Worm (Caenorhabditis elegans): Measurements from ENCODE around the gene cox-16.
A peak's percentile ranks its signal among the peaks of the same experiment; 100 is the strongest.

Gene cox-16

ce11 chrV:5536240-5536811 is at the start of gene cox-16, which contains the start of gene syp-2:
Gene cox-16 (minus strand): TSS chrV:5536243.
Gene syp-2 (plus strand): TSS chrV:5536487.
- TF ChIP-seq ets-7 (tag; optimal IDR thresholded peaks at IDR 0.05), result no peak

ce11 chrV:5584833-5585232 is 48.8 kb upstream of the cox-16 start, which contains the start of gene CD4.11:
Gene CD4.11 (plus strand): TSS chrV:5585133.
- no peak for TF ChIP-seq tra-4 (tag; optimal IDR thresholded peaks at IDR 0.05)
- no peak for TF ChIP-seq tbx-11 (GFP tag; IDR thresholded peaks at IDR 0.05)
- TF ChIP-seq scrt-1 (GFP tag; IDR thresholded peaks at IDR 0.05), result no peak
- no peak for TF ChIP-seq ceh-13 (GFP tag; optimal IDR thresholded peaks at IDR 0.05)
- TF ChIP-seq B0310.2 (tag; optimal IDR thresholded peaks at IDR 0.05), result no peak

- TF ChIP-seq tbx-37 (GFP tag; conservative IDR thresholded peaks at IDR 0.05) (no peak), F13C5.2 (tag; optimal IDR thresholded peaks at IDR 0.05) (peak; percentile 24), hmg-4 (GFP tag; optimal IDR thresholded peaks at IDR 0.05) (no peak), hmbx-1 (tag; optimal IDR thresholded peaks at IDR 0.05) (no peak)
Observed at ce11 chrV:5584293-5584776, 48.3 kb upstream of the cox-16 start, which contains the start of gene pas-6. Gene pas-6 (minus strand): TSS chrV:5584343.

DNA sequence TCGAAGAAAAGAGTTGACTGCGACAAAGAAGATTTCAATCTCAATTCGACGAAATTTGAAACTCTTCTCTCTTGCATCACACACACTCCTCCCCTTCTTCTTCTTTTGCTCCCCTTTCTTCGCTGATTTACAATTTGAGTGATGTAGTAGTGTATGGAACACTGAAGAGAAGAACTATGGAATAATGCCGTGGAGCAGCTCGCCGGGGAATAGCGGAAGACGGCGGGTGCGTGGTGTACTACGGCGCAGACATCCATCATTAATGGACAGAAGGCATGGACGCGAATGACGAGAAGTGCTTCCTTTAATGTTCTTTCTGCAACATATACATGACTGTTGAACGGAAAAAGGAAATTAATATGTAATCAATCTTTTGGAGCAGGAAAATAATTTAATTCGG is 46.8 kb upstream of the cox-16 start:
- TF ChIP-seq F13C5.2 (tag; optimal IDR thresholded peaks at IDR 0.05), result no peak
- no peak for TF ChIP-seq scrt-1 (GFP tag; IDR thresholded peaks at IDR 0.05)
- TF ChIP-seq B0310.2 (tag; optimal IDR thresholded peaks at IDR 0.05), result no peak
- no peak for TF ChIP-seq sea-1 (GFP tag; conservative IDR thresholded peaks at IDR 0.05)
- TF ChIP-seq ceh-13 (GFP tag; optimal IDR thresholded peaks at IDR 0.05), result no peak
- TF ChIP-seq aly-1 (tag; optimal IDR thresholded peaks at IDR 0.05), result no peak
- no peak for TF ChIP-seq tbx-11 (GFP tag; IDR thresholded peaks at IDR 0.05)
- no peak for TF ChIP-seq ceh-36 (tag; optimal IDR thresholded peaks at IDR 0.05)
- no peak for TF ChIP-seq hmbx-1 (tag; optimal IDR thresholded peaks at IDR 0.05)
- no peak for TF ChIP-seq hnd-1 (tag; optimal IDR thresholded peaks at IDR 0.05)
- TF ChIP-seq pes-1 (GFP tag; IDR thresholded peaks at IDR 0.05), result no peak
- no peak for TF ChIP-seq flt-1 (GFP tag; IDR thresholded peaks at IDR 0.05)

DNA sequence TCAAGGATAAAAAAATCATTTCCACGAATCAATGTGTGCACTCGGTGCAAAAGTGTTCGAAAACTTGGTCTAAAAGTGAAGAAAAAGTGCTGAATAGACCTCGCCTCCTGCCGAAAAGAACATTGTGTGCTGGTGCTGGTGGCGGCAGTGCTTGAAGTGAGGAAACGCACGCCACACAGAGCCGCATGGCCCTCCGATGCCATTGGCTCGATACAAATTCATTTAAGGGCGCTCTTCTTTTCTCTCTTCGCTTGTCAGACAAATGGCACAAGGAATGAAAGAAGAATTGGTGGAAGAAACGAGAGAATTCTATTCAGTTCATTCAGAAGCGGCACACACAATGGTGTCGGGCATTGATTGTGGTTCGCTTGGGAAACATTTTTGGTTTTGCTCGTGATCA is 46.3 kb upstream of the cox-16 start:
- TF ChIP-seq F13C5.2 (tag; optimal IDR thresholded peaks at IDR 0.05), result no peak

- TF ChIP-seq pes-1 (GFP tag; IDR thresholded peaks at IDR 0.05), result no peak
Observed at ce11 chrV:5581312-5581711, 45.3 kb upstream of the cox-16 start, which contains the start of gene klc-2. Gene klc-2 (minus strand): TSS chrV:5581412.

- TF ChIP-seq hmbx-1 (tag; optimal IDR thresholded peaks at IDR 0.05), result no peak
- peak; percentile 40 for TF ChIP-seq F13C5.2 (tag; optimal IDR thresholded peaks at IDR 0.05)
Observed at ce11 chrV:5580517-5580916, 44.5 kb upstream of the cox-16 start.

DNA sequence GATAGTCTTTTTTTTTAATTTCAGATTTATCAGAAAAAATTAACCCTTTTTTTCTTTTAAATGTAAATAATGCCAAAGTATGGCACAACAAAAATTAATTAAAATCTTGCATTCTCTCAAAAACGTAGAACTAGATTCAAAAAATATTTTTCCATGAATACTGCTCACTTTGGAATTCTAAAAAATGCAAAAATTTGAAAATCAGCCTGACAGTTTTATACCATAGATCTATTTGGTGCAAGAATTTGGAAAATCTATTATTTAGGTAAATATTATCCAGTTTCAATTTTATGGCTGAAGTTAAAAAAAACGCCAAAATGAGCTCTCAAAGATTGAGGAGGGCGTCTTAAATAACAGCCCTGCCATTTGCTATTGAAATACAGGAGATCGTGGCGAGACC is 43.6 kb upstream of the cox-16 start:
- TF ChIP-seq ama-1 (optimal IDR thresholded peaks at IDR 0.05) (no peak), hmg-4 (GFP tag; optimal IDR thresholded peaks at IDR 0.05) (no peak), ets-7 (tag; optimal IDR thresholded peaks at IDR 0.05) (no peak), tbx-11 (GFP tag; IDR thresholded peaks at IDR 0.05) (no peak), pes-1 (GFP tag; IDR thresholded peaks at IDR 0.05) (no peak), sea-1 (GFP tag; conservative IDR thresholded peaks at IDR 0.05) (no peak), hmbx-1 (tag; optimal IDR thresholded peaks at IDR 0.05) (no peak), scrt-1 (GFP tag; IDR thresholded peaks at IDR 0.05) (no peak), tra-4 (tag; optimal IDR thresholded peaks at IDR 0.05) (no peak), ceh-13 (GFP tag; optimal IDR thresholded peaks at IDR 0.05) (no peak), hnd-1 (tag; optimal IDR thresholded peaks at IDR 0.05) (no peak), B0310.2 (tag; optimal IDR thresholded peaks at IDR 0.05) (no peak), flt-1 (GFP tag; IDR thresholded peaks at IDR 0.05) (no peak), tbx-37 (GFP tag; conservative IDR thresholded peaks at IDR 0.05) (no peak)

- TF ChIP-seq ceh-13 (GFP tag; optimal IDR thresholded peaks at IDR 0.05) (no peak), B0310.2 (tag; optimal IDR thresholded peaks at IDR 0.05) (no peak), ama-1 (optimal IDR thresholded peaks at IDR 0.05) (no peak), ets-7 (tag; optimal IDR thresholded peaks at IDR 0.05) (no peak), aly-1 (tag; optimal IDR thresholded peaks at IDR 0.05) (no peak), tbx-37 (GFP tag; conservative IDR thresholded peaks at IDR 0.05) (no peak), hmbx-1 (tag; optimal IDR thresholded peaks at IDR 0.05) (no peak), hnd-1 (tag; optimal IDR thresholded peaks at IDR 0.05) (no peak), scrt-1 (GFP tag; IDR thresholded peaks at IDR 0.05) (no peak), pes-1 (GFP tag; IDR thresholded peaks at IDR 0.05) (no peak), ceh-36 (tag; optimal IDR thresholded peaks at IDR 0.05) (no peak), flt-1 (GFP tag; IDR thresholded peaks at IDR 0.05) (no peak)
Observed at ce11 chrV:5576008-5576407, 40.0 kb upstream of the cox-16 start.

DNA sequence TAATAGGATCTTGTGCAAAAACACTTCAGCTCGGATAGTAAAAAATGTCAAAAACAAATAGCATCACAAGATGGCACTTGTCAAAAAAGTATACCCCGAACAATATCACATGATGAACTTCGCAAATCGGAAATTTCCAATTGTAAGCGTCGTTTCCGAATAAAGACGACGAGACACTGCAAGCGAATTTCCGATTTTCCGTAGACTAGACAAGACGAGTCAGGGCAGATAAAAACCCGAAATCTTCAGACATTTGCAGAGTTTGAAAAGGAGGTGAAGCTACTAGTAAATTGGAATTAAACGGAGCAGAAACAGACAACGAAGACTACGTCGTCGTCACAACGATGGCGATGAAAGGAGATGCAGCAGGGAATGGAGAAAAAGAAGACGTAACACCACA is 35.6 kb upstream of the cox-16 start:
- TF ChIP-seq tbx-37 (GFP tag; conservative IDR thresholded peaks at IDR 0.05), result no peak
- no peak for TF ChIP-seq tbx-11 (GFP tag; IDR thresholded peaks at IDR 0.05)
- TF ChIP-seq pes-1 (GFP tag; IDR thresholded peaks at IDR 0.05), result no peak
- TF ChIP-seq ceh-13 (GFP tag; optimal IDR thresholded peaks at IDR 0.05), result no peak
- TF ChIP-seq hnd-1 (tag; optimal IDR thresholded peaks at IDR 0.05), result no peak
- no peak for TF ChIP-seq hmg-4 (GFP tag; optimal IDR thresholded peaks at IDR 0.05)
- TF ChIP-seq sea-1 (GFP tag; conservative IDR thresholded peaks at IDR 0.05), result no peak
- TF ChIP-seq ceh-36 (tag; optimal IDR thresholded peaks at IDR 0.05), result no peak
- TF ChIP-seq scrt-1 (GFP tag; IDR thresholded peaks at IDR 0.05), result no peak
- no peak for TF ChIP-seq ets-7 (tag; optimal IDR thresholded peaks at IDR 0.05)
- TF ChIP-seq aly-1 (tag; optimal IDR thresholded peaks at IDR 0.05), result no peak
- TF ChIP-seq tra-4 (tag; optimal IDR thresholded peaks at IDR 0.05), result no peak
- no peak for TF ChIP-seq ama-1 (optimal IDR thresholded peaks at IDR 0.05)
- TF ChIP-seq hmbx-1 (tag; optimal IDR thresholded peaks at IDR 0.05), result no peak
- no peak for TF ChIP-seq F13C5.2 (tag; optimal IDR thresholded peaks at IDR 0.05)
- TF ChIP-seq B0310.2 (tag; optimal IDR thresholded peaks at IDR 0.05), result no peak
- TF ChIP-seq flt-1 (GFP tag; IDR thresholded peaks at IDR 0.05), result no peak
